Worm (Caenorhabditis elegans): ENCODE results near the gene C40A11.4.

C40A11.4 gene

DNA sequence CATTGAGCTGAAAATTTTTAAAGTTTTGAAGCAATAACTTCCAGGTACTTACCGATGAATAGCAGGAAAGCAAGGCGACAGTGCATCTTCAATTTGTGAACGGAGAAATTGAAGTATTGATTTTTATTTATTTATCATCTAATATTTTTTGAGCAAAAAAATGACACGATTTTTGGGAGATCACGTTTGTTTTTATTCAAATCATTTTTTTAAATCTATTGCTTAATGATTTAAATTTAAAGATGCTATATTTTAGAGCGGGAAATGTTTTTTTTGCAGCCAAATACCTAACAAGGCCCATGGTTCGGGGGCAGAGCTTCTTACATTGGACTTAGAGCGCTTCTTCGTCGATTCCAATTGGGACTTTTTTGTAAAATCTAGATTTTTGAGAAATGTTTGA is 29.2 kb downstream of the C40A11.4 start, which contains the start of gene C33C12.4:
C33C12.4 (minus strand) TSS at position 101 of the 400 bp plus-strand sequence.
- no peak for TF ChIP-seq tra-4 (tag; optimal IDR thresholded peaks at IDR 0.05)

DNA sequence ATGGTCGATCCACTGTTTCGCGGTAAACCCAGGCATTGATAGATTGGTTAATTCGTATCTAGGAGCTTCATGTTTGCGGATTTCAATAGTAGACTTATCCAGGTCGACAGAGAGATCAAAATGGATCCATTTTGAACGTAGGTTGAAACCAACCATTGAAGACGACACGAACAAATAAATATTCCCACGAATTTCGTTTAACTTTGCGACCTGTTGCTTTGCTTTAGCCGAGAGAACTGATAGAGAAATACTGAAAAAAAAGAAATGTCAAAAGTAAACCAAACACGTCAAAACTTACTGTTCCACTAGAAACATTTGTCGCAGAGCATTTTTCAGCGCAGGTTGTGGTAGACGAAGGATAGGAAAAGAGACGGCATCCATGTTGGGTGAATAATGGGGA is 31.2 kb downstream of the C40A11.4 start, which contains the start of gene fbxb-38:
fbxb-38 (minus strand) TSS at position 390 of the 400 bp plus-strand sequence.
- TF ChIP-seq scrt-1 (GFP tag; IDR thresholded peaks at IDR 0.05) (no peak), F13C5.2 (tag; optimal IDR thresholded peaks at IDR 0.05) (no peak), B0310.2 (tag; optimal IDR thresholded peaks at IDR 0.05) (no peak), ceh-36 (tag; optimal IDR thresholded peaks at IDR 0.05) (no peak), pes-1 (GFP tag; IDR thresholded peaks at IDR 0.05) (no peak), aly-1 (tag; optimal IDR thresholded peaks at IDR 0.05) (no peak), hnd-1 (tag; optimal IDR thresholded peaks at IDR 0.05) (no peak), ets-7 (tag; optimal IDR thresholded peaks at IDR 0.05) (no peak)

DNA sequence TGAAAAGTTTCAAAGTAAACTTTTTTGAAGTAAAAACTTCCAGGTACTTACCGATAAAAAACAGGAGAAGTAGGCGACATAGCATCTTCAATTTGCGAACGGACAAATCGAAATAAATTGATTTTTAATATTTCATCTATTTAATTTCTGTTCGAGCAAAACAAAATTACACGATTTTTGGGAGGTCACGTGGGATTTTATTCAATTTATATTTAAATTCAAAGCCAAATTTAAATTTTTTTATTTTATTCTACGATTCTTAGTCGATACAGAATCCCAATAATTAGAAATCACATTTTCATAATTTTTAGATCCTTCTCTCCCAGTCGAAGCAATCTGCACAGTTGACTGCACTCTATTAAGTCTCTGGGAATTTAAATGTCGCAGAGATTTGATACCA is 32.9 kb downstream of the C40A11.4 start, which contains the start of gene C33C12.12:
C33C12.12 (minus strand) TSS at position 101 of the 400 bp plus-strand sequence.
- TF ChIP-seq ceh-36 (tag; optimal IDR thresholded peaks at IDR 0.05) (no peak), ets-7 (tag; optimal IDR thresholded peaks at IDR 0.05) (no peak), sea-1 (GFP tag; conservative IDR thresholded peaks at IDR 0.05) (no peak), pes-1 (GFP tag; IDR thresholded peaks at IDR 0.05) (no peak), flt-1 (GFP tag; IDR thresholded peaks at IDR 0.05) (no peak), ceh-13 (GFP tag; optimal IDR thresholded peaks at IDR 0.05) (no peak), B0310.2 (tag; optimal IDR thresholded peaks at IDR 0.05) (no peak), hmg-4 (GFP tag; optimal IDR thresholded peaks at IDR 0.05) (no peak), aly-1 (tag; optimal IDR thresholded peaks at IDR 0.05) (no peak), F13C5.2 (tag; optimal IDR thresholded peaks at IDR 0.05) (no peak), scrt-1 (GFP tag; IDR thresholded peaks at IDR 0.05) (no peak)

DNA sequence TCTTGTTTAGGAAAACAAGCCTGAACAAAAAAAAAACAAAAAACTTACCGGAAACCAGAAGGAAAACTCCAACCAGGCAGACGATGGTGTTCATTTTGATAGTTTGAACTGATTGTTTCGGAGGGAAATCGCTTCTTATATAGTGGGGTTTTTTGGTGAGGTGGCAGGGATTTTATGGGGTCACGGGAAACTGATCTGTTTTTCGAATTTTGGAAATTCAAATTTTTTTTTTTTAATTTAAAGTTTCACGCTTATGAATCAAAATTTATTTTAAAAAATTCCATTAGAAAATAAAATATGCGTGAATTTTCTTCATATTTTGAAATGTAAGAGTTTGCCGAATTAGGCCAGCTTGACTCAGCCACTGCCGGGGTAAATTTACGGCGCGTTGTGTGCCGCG is 38.1 kb downstream of the C40A11.4 start, which contains the start of gene C33C12.7:
C33C12.7 (minus strand) TSS at position 101 of the 400 bp plus-strand sequence.
- TF ChIP-seq ets-7 (tag; optimal IDR thresholded peaks at IDR 0.05) (no peak), ceh-13 (GFP tag; optimal IDR thresholded peaks at IDR 0.05) (no peak), ama-1 (optimal IDR thresholded peaks at IDR 0.05) (no peak), B0310.2 (tag; optimal IDR thresholded peaks at IDR 0.05) (no peak), pes-1 (GFP tag; IDR thresholded peaks at IDR 0.05) (no peak), tbx-11 (GFP tag; IDR thresholded peaks at IDR 0.05) (no peak), hmbx-1 (tag; optimal IDR thresholded peaks at IDR 0.05) (no peak), tra-4 (tag; optimal IDR thresholded peaks at IDR 0.05) (no peak), hnd-1 (tag; optimal IDR thresholded peaks at IDR 0.05) (no peak), flt-1 (GFP tag; IDR thresholded peaks at IDR 0.05) (no peak), scrt-1 (GFP tag; IDR thresholded peaks at IDR 0.05) (no peak), sea-1 (GFP tag; conservative IDR thresholded peaks at IDR 0.05) (no peak), hmg-4 (GFP tag; optimal IDR thresholded peaks at IDR 0.05) (no peak), ceh-36 (tag; optimal IDR thresholded peaks at IDR 0.05) (no peak), F13C5.2 (tag; optimal IDR thresholded peaks at IDR 0.05) (no peak), aly-1 (tag; optimal IDR thresholded peaks at IDR 0.05) (no peak), tbx-37 (GFP tag; conservative IDR thresholded peaks at IDR 0.05) (no peak)

DNA sequence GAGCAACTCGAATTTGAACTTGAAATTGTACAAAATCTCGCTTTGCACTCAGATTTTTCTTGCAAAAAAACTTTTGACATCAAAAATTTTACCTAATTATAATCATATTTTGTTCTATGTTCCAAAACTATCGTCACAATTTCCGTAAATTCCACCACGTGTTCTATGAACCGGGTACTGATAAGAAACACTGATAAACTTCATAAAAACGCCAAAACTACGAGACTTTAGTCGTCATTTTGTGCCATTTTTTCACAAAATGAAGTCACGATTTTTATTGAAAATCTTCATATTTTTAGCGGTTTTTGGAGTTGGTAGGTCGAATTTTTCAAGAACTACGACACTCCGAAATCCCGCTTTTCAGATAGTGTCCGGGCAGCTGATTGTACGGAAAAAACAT is 39.5 kb downstream of the C40A11.4 start, which contains the start of gene gba-1:
gba-1 (plus strand) TSS at position 54 of the 400 bp plus-strand sequence.
- TF ChIP-seq sea-1 (GFP tag; conservative IDR thresholded peaks at IDR 0.05) (no peak), hnd-1 (tag; optimal IDR thresholded peaks at IDR 0.05) (no peak), ceh-13 (GFP tag; optimal IDR thresholded peaks at IDR 0.05) (no peak), aly-1 (tag; optimal IDR thresholded peaks at IDR 0.05) (no peak), tra-4 (tag; optimal IDR thresholded peaks at IDR 0.05) (no peak)

DNA sequence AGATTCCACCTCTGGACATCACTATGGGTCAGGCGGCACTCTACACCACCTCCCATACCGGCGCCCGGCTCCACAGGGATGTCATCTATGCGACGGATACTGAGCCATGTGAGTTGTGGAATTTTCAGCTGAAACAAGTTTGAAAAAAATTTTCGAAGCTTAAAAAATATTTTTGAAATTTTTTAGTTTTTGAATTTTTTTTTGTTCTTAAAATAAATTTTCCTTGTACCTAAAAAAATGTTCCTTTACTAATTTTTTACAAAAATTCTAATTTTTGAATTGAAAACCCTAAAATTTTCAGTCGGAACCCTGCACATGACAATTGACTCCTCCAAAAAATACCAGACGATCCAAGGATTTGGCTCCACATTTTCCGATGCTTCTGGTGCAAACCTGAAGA is 40.5 kb downstream of the C40A11.4 start:
- TF ChIP-seq tra-4 (tag; optimal IDR thresholded peaks at IDR 0.05) (no peak), scrt-1 (GFP tag; IDR thresholded peaks at IDR 0.05) (no peak), hmg-4 (GFP tag; optimal IDR thresholded peaks at IDR 0.05) (no peak), ceh-13 (GFP tag; optimal IDR thresholded peaks at IDR 0.05) (no peak), tbx-37 (GFP tag; conservative IDR thresholded peaks at IDR 0.05) (no peak), ets-7 (tag; optimal IDR thresholded peaks at IDR 0.05) (no peak), tbx-11 (GFP tag; IDR thresholded peaks at IDR 0.05) (no peak), B0310.2 (tag; optimal IDR thresholded peaks at IDR 0.05) (no peak), sea-1 (GFP tag; conservative IDR thresholded peaks at IDR 0.05) (no peak), hnd-1 (tag; optimal IDR thresholded peaks at IDR 0.05) (no peak), flt-1 (GFP tag; IDR thresholded peaks at IDR 0.05) (no peak), ama-1 (optimal IDR thresholded peaks at IDR 0.05) (no peak), F13C5.2 (tag; optimal IDR thresholded peaks at IDR 0.05) (no peak), ceh-36 (tag; optimal IDR thresholded peaks at IDR 0.05) (no peak), aly-1 (tag; optimal IDR thresholded peaks at IDR 0.05) (no peak), hmbx-1 (tag; optimal IDR thresholded peaks at IDR 0.05) (no peak), pes-1 (GFP tag; IDR thresholded peaks at IDR 0.05) (no peak)

DNA sequence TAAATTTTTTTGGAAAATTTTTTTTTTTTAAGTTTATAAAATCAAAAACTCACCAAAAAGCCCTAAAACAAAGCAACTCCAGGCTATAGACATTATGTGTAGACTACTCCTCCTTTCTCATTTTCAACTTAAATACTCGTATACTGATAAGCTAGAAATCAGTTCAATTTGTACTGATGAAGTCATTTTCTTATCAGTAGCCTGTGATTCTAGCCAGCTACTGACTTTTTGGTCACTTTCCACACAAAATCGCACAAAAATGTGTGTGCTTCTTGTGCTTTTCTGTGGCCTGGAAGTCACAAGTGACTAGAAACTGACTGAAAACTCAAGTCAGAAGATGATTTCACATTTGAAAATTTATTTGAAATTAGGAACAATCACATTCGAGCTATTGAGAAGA is 49.1 kb downstream of the C40A11.4 start, which contains the start of gene gba-2:
gba-2 (minus strand) TSS at position 106 of the 400 bp plus-strand sequence.
- TF ChIP-seq ceh-13 (GFP tag; optimal IDR thresholded peaks at IDR 0.05) (no peak), aly-1 (tag; optimal IDR thresholded peaks at IDR 0.05) (no peak), scrt-1 (GFP tag; IDR thresholded peaks at IDR 0.05) (no peak), hmg-4 (GFP tag; optimal IDR thresholded peaks at IDR 0.05) (no peak), tbx-11 (GFP tag; IDR thresholded peaks at IDR 0.05) (no peak), flt-1 (GFP tag; IDR thresholded peaks at IDR 0.05) (no peak), B0310.2 (tag; optimal IDR thresholded peaks at IDR 0.05) (no peak), tra-4 (tag; optimal IDR thresholded peaks at IDR 0.05) (no peak), ama-1 (optimal IDR thresholded peaks at IDR 0.05) (no peak), hnd-1 (tag; optimal IDR thresholded peaks at IDR 0.05) (no peak), ceh-36 (tag; optimal IDR thresholded peaks at IDR 0.05) (no peak), F13C5.2 (tag; optimal IDR thresholded peaks at IDR 0.05) (no peak), ets-7 (tag; optimal IDR thresholded peaks at IDR 0.05) (no peak), sea-1 (GFP tag; conservative IDR thresholded peaks at IDR 0.05) (no peak), hmbx-1 (tag; optimal IDR thresholded peaks at IDR 0.05) (no peak), pes-1 (GFP tag; IDR thresholded peaks at IDR 0.05) (no peak)

DNA sequence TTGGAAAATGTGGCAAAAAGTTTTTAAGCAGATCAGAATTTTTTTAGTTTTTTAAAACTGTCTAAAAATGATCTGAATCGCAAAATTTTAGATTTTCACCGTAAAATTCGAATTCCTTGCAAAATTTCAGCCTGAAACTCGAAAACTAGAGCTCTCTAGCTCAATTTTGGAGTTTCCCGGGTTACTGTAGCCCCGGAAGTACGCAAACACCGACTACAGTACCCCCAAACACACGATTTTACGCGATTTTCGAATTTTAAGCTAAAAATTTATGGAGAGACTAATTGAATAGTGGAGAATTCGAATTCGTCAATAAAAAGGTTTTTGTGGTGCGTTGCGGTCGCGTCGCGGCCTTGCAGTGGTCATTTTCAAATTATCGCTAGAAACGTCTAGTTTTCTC is 49.5 kb downstream of the C40A11.4 start:
- TF ChIP-seq sea-1 (GFP tag; conservative IDR thresholded peaks at IDR 0.05) (no peak), scrt-1 (GFP tag; IDR thresholded peaks at IDR 0.05) (no peak), pes-1 (GFP tag; IDR thresholded peaks at IDR 0.05) (no peak), ceh-13 (GFP tag; optimal IDR thresholded peaks at IDR 0.05) (no peak), tra-4 (tag; optimal IDR thresholded peaks at IDR 0.05) (no peak), B0310.2 (tag; optimal IDR thresholded peaks at IDR 0.05) (no peak), ets-7 (tag; optimal IDR thresholded peaks at IDR 0.05) (no peak)

All from whole organism, early embryonic.